Fruit fly (Drosophila melanogaster): Measurements from ENCODE around the gene CG32687.

DNA sequence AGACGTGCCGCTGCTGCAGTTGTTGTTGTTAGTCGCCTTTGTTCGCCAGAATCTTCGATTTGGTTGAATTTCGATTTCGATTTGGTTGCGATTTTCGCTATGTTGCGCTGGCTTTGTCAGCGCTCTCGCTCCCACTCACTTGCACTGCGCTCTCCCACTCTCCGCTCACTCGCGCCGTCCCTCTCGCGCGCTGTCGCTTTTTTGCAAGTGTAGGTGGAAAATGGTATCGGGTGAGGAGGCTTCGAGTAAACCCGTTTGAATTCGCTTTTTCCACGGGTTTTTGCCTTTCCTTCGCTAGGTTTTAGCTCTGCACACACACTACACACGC lies 12.8 kb downstream of the CG32687 start:
- TF ChIP-seq fkh (GFP tag; optimal IDR thresholded peaks at IDR 0.05), result no peak
- no peak for TF ChIP-seq CG6854 (GFP tag; optimal IDR thresholded peaks at IDR 0.05)
- no peak for TF ChIP-seq Hr4 (GFP tag; optimal IDR thresholded peaks at IDR 0.05)
- TF ChIP-seq Hr39 (GFP tag; optimal IDR thresholded peaks at IDR 0.05), result no peak
- no peak for TF ChIP-seq CG8319 (GFP tag; optimal IDR thresholded peaks at IDR 0.05)
- TF ChIP-seq OdsH (GFP tag; optimal IDR thresholded peaks at IDR 0.05), result no peak
- TF ChIP-seq esn (GFP tag; optimal IDR thresholded peaks at IDR 0.05), result no peak
- TF ChIP-seq fd59A (GFP tag; optimal IDR thresholded peaks at IDR 0.05), result no peak
- TF ChIP-seq svp (GFP tag), result no peak
- no peak for TF ChIP-seq CG1621 (tag; optimal IDR thresholded peaks at IDR 0.05)
- TF ChIP-seq achi (GFP tag; optimal IDR thresholded peaks at IDR 0.05), result no peak
- no peak for TF ChIP-seq CG31627 (GFP tag; optimal IDR thresholded peaks at IDR 0.05)
- no peak for TF ChIP-seq CG7368 (GFP tag; optimal IDR thresholded peaks at IDR 0.05)

All from whole organism, prepupa.